Worm (Caenorhabditis elegans): Measurements from ENCODE around the gene F39F10.5.
"Not testable (repeated sequence)": the region's sequence is repeated elsewhere in the genome, so short reads cannot be mapped to it uniquely, and the experiment has no call there.

- TF ChIP-seq hlh-6 (tag; optimal IDR thresholded peaks at IDR 0.05); ttx-3 (tag; optimal IDR thresholded peaks at IDR 0.05); sox-2 (GFP tag; IDR thresholded peaks at IDR 0.05); pax-1 (tag; optimal IDR thresholded peaks at IDR 0.05); ceh-19 (GFP tag; optimal IDR thresholded peaks at IDR 0.05); unc-3 (GFP tag; conservative IDR thresholded peaks at IDR 0.05); unc-3 (tag; optimal IDR thresholded peaks at IDR 0.05); nhr-11 (tag; optimal IDR thresholded peaks at IDR 0.05); lim-6 (tag; optimal IDR thresholded peaks at IDR 0.05); pag-3 (tag; optimal IDR thresholded peaks at IDR 0.05; ENCODE audit: borderline replicate concordance); T23F11.4 (GFP tag; optimal IDR thresholded peaks at IDR 0.05); F13H6.1 (tag; optimal IDR thresholded peaks at IDR 0.05); elt-4 (tag; optimal IDR thresholded peaks at IDR 0.05); nfya-1 (tag; optimal IDR thresholded peaks at IDR 0.05); madf-2 (tag; optimal IDR thresholded peaks at IDR 0.05): not testable (repeated sequence)
These were observed 11.6 kb downstream of the F39F10.5 start for ce11 chrX:16901906-16902383.

Data from whole organism, late embryonic.